Worm (Caenorhabditis elegans): ENCODE measurements around the gene npax-2.

npax-2 gene

ce11 chrX:2108182-2108581 is 41.7 kb downstream of the npax-2 start:
- TF ChIP-seq skn-1 (tag; optimal IDR thresholded peaks at IDR 0.05) (peak; percentile 1), lin-35 (GFP tag; optimal IDR thresholded peaks at IDR 0.05) (peak in 1 of 2 experiments; percentile 16), rnt-1 (tag; optimal IDR thresholded peaks at IDR 0.05) (peak; percentile 55), lin-14 (GFP tag; optimal IDR thresholded peaks at IDR 0.05) (peak; percentile 54), sup-37 (GFP tag; optimal IDR thresholded peaks at IDR 0.05) (no peak), blmp-1 (tag; optimal IDR thresholded peaks at IDR 0.05) (peak; percentile 62)

- TF ChIP-seq lin-35 (GFP tag; optimal IDR thresholded peaks at IDR 0.05), result peak in 1 of 2 experiments; percentile 44
- TF ChIP-seq ztf-11 (tag; optimal IDR thresholded peaks at IDR 0.05), result no peak
- TF ChIP-seq lin-14 (GFP tag; optimal IDR thresholded peaks at IDR 0.05), result peak; percentile 4
- peak; percentile 7 for TF ChIP-seq nhr-85 (tag)
- TF ChIP-seq elt-2 (tag; optimal IDR thresholded peaks at IDR 0.05), result peak; percentile 92
- TF ChIP-seq zip-4 (GFP tag; optimal IDR thresholded peaks at IDR 0.05), result no peak
Measured at ce11 chrX:2107414-2107813, 42.5 kb downstream of the npax-2 start.

- TF ChIP-seq lsy-2 (tag; optimal IDR thresholded peaks at IDR 0.05) (no peak), tlp-1 (tag; optimal IDR thresholded peaks at IDR 0.05) (no peak), unc-130 (tag; optimal IDR thresholded peaks at IDR 0.05) (no peak), ces-1 (GFP tag; optimal IDR thresholded peaks at IDR 0.05) (no peak), ceh-8 (GFP tag; optimal IDR thresholded peaks at IDR 0.05) (peak; percentile 22), zip-4 (GFP tag; optimal IDR thresholded peaks at IDR 0.05) (no peak), mdl-1 (tag; optimal IDR thresholded peaks at IDR 0.05) (no peak), fkh-8 (tag; optimal IDR thresholded peaks at IDR 0.05) (peak; percentile 13), nhr-71 (tag; optimal IDR thresholded peaks at IDR 0.05) (no peak)
Measured at ce11 chrX:2105310-2105709, 44.6 kb downstream of the npax-2 start, which contains the start of gene F53B1.3. TSS of gene F53B1.3 (plus strand) at chrX:2105610.

- TF ChIP-seq unc-30 (tag; optimal IDR thresholded peaks at IDR 0.05), result no peak
- TF ChIP-seq unc-86 (tag; optimal IDR thresholded peaks at IDR 0.05), result no peak
- TF ChIP-seq fkh-4 (tag; optimal IDR thresholded peaks at IDR 0.05; ENCODE audit: borderline replicate concordance), result no peak
- TF ChIP-seq dsc-1 (tag; optimal IDR thresholded peaks at IDR 0.05), result no peak
- TF ChIP-seq efl-1 (optimal IDR thresholded peaks at IDR 0.05), result no peak
- TF ChIP-seq efl-1 (GFP tag; optimal IDR thresholded peaks at IDR 0.05 in 1 of 2), result peak in 1 of 2 experiments; percentile 84
- no peak for TF ChIP-seq efl-3 (GFP tag; optimal IDR thresholded peaks at IDR 0.05)
- no peak for TF ChIP-seq dpl-1 (GFP tag; optimal IDR thresholded peaks at IDR 0.05)
- TF ChIP-seq nhr-85 (tag), result no peak
- TF ChIP-seq isw-1 (GFP tag; IDR thresholded peaks at IDR 0.05), result no peak
Measured at ce11 chrX:2099002-2099401, 50.9 kb downstream of the npax-2 start.

Data from whole organism, L1 larva.